Fruit fly (Drosophila melanogaster) ovary, adult (tissue): ENCODE data around the gene CG4497.
A peak's percentile ranks its signal among the peaks of the same experiment; 100 is the strongest.

Experiments used
- CG17801 ChIP-seq: fragments of 200-800 bp; optimal IDR thresholded peaks from 2 replicates; lab custom pipeline; 2019; ENCODE audit warnings: missing biosample characterization, mild to moderate bottlenecking, missing genetic modification characterization, moderate library complexity; ENCODE audit not compliant: partially characterized antibody

CG4497 gene

DNA sequence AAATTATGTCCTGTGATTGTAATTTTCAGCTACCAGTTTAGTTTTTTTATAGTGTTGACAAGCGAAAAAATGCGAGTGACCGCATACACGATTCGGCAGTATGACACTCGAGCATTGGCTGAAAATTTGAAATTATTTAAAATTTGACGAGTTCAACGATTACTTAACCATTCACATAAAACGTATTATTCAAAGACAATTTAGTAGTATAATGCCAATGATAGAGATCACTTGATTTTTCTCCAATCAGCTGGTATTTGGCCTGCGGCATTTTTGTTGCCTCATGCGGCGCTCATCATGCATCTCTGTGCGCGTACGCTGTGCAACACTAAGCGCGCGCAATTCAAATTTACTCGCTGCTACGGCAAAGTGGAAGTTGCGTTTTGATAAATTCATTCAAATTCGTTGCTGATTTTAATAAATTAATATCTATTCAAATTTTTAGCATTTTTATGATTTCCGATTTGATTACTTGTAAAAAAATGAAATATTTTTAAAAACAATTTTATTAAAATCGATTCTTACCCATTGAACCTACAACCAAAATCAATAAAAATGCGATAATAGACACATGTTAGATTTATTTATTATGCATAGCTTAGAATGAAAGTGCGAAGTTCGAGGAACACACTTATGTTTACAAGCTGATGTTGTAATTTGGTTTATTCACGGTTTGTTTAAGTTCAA lies at the start of gene CG4497:
Gene CG4497 (minus strand): TSS at position 238 of the 687 bp plus-strand sequence.
- peak; percentile 90 for TF ChIP-seq CG17801 (GFP tag; lab: Kevin White, UChicago)

DNA sequence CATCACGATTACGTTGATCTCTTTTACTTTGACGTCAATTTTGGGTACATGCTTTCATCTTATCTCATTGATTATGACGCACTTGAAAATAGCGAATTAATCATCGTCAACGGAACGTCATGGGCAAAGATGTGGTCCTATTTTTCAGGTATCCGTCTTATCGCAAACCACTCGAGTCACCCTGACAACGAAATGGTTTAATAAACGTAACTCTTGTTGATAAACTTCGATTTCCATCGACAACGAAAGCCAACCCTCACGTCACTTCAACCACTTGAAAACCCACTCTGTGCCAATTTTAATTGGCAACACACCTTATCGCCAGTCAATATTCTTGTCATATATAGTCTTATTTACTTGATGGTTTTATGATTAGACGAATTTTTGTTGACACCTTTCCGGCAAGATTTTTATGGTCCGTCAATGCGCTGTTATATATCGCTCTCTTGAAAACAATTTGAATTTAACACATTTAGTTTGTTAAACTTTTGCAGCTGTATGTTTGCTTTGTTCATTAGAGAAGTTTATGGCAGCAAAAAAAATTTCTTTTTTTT lies 47.9 kb upstream of the CG4497 start:
- no peak for TF ChIP-seq CG17801 (GFP tag; lab: Kevin White, UChicago)

dm6 chr2L:7241499-7241898 lies 47.1 kb upstream of the CG4497 start:
- no peak for TF ChIP-seq CG17801 (GFP tag; lab: Kevin White, UChicago)

dm6 chr2L:7240964-7241363 lies 46.6 kb upstream of the CG4497 start:
- no peak for TF ChIP-seq CG17801 (GFP tag; lab: Kevin White, UChicago)

- no peak for TF ChIP-seq CG17801 (GFP tag; lab: Kevin White, UChicago)
Measured at dm6 chr2L:7240311-7240710, 45.9 kb upstream of the CG4497 start.

DNA sequence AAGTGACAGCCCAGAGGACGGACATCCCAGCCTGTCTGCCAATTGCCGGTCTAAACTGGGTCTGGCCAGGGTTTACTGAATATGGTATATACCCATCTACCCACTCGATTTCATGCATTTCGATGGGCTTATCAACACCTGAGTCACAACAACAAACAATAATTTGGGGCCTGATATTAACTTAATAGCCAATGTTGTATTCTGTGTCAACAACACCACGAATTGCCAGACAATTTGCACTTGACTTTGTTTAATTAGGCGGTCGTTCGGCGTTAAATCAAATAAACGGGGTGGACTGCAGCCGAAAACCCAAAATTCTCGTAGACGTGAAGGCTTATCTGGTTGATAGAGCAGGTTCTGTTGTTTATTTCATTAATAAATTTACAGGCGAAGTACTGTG lies 44.9 kb upstream of the CG4497 start:
- peak; percentile 5 for TF ChIP-seq CG17801 (GFP tag; lab: Kevin White, UChicago)

DNA sequence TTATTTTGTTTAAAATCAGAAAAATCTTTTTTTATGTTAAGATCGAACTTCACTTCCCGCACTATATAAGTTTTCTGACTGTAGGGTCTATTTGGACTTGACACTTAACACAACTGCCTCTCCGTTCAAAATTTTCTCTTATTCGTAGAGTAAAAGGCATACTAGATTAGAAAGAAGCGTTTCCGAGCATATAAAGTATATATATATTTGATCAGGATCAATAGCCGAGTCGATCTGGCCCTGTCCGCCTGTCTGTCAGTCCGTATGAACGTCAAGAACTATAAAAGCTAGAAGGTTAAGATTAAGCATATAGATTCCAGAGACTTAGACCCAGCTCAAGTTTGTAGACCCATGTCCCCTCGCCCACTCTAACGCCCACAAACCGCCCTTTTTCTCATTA lies 38.3 kb upstream of the CG4497 start, which contains the start of gene CG43800:
Gene CG43800 (minus strand): TSS at position 101 of the 400 bp plus-strand sequence.
- no peak for TF ChIP-seq CG17801 (GFP tag; lab: Kevin White, UChicago)

dm6 chr2L:7227434-7227833 lies 33.0 kb upstream of the CG4497 start, which contains the start of gene CG43799:
Gene CG43799, plus strand, starts transcription at chr2L:7227734.
- TF ChIP-seq CG17801 (GFP tag; lab: Kevin White, UChicago), result no peak

dm6 chr2L:7226587-7226986 lies 32.2 kb upstream of the CG4497 start:
- no peak for TF ChIP-seq CG17801 (GFP tag; lab: Kevin White, UChicago)

DNA sequence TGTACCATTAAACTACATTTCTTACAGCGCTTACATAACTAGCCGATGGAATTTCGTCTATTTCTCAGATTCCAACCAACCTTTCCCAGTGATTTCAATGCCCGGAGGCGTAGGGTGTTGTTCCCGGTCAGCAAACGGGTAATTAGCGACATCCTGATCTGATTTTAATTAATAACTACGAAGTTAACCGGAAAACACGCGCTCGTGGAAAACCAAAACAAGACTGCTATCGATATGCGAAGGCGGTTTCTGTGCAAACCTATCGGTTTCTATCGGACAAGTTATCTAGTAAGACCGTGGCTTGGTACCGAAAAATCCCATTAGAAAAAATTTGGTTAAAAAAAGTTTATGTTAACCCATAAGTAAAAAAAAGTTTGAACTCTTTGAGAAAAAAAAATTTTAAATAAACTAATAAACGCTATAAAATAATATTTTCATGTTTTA lies 28.5 kb upstream of the CG4497 start, which contains the start of gene mEFG1:
Gene mEFG1 (minus strand): TSS at position 253 of the 444 bp plus-strand sequence.
- peak; percentile 5 for TF ChIP-seq CG17801 (GFP tag; lab: Kevin White, UChicago)

dm6 chr2L:7219650-7220267 lies 25.4 kb upstream of the CG4497 start, which contains the start of gene CG13784:
Gene CG13784, minus strand, starts transcription at chr2L:7220033.
- peak; percentile 60 for TF ChIP-seq CG17801 (GFP tag; lab: Kevin White, UChicago)

DNA sequence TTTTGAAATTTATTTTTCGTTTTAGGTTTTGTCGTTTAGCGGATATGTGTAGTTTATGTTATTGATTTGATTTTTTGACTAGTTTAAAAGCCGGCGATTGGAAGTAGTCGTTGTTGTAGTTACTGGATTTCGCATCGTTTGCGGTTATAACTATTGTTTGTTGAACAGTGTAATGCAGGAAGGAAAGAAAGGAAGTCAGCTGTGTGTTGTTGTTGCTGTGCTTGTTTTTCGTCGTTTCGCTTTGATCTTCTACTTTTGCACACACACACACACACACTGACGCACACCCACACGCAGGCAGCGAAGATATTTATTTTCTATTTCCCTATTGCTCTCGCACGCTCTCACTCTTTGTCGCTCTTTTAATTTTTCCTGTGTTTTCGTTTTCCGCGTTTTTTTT lies 24.8 kb upstream of the CG4497 start:
- no peak for TF ChIP-seq CG17801 (GFP tag; lab: Kevin White, UChicago)

DNA sequence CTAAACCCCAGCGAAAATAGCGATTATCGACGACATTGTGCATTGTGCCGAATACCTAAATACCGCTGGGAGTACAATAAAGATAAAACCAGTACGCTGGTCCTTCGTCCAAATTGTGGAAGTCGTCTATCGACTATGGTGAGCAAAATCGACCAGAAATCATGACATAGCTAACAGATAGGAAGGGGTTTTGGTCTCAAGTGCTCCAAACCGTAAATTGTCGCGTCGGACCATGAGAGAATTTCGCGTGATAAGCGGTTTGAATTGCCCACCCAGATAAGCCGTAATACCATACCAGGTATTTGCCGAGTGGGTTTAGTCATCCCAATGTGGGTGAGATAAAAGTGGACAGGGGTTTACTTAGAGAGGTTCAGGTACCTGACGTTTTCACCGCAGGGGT lies 23.5 kb upstream of the CG4497 start:
- TF ChIP-seq CG17801 (GFP tag; lab: Kevin White, UChicago), result peak; percentile 19

- no peak for TF ChIP-seq CG17801 (GFP tag; lab: Kevin White, UChicago)
Measured at dm6 chr2L:7217059-7217458, 22.7 kb upstream of the CG4497 start.

- TF ChIP-seq CG17801 (GFP tag; lab: Kevin White, UChicago), result no peak
Measured at dm6 chr2L:7216272-7216671, 21.9 kb upstream of the CG4497 start.
